Fruit fly (Drosophila melanogaster) whole organism, embryonic: ENCODE results near the gene Scox.

Experiments
- B-H1 ChIP-seq: fragments of 200-800 bp; sonication (Bioruptor generic); IDR thresholded peaks from 3 replicates; pipeline ENCODE4 v1.3.6; 2022; ENCODE audit warnings: missing biosample characterization, missing genetic modification characterization
- C15 ChIP-seq: fragments of 200-800 bp; sonication (Bioruptor generic); IDR thresholded peaks from 3 replicates; pipeline ENCODE4 v1.3.6; 2022; ENCODE audit warnings: missing biosample characterization, missing genetic modification characterization
- CG12219 ChIP-seq: fragments of 200-800 bp; sonication (Bioruptor generic); optimal IDR thresholded peaks from 3 replicates; lab custom pipeline; 2018; ENCODE audit warnings: missing biosample characterization, mild to moderate bottlenecking, missing genetic modification characterization
- CG12659 ChIP-seq: fragments of 200-800 bp; sonication (Bioruptor generic); optimal IDR thresholded peaks from 3 replicates; lab custom pipeline; 2017; ENCODE audit warnings: mild to moderate bottlenecking, missing biosample characterization, missing genetic modification reagents, missing genetic modification characterization
- CG13624 ChIP-seq: fragments of 200-800 bp; sonication (Bioruptor generic); optimal IDR thresholded peaks from 2 replicates; lab custom pipeline; 2016; ENCODE audit warnings: missing biosample characterization, missing genetic modification characterization
- CG13894 ChIP-seq: fragments of 200-800 bp; sonication (Bioruptor generic); optimal IDR thresholded peaks from 3 replicates; lab custom pipeline; 2018; ENCODE audit warnings: missing biosample characterization, mild to moderate bottlenecking, missing genetic modification characterization, moderate library complexity
- CG17829 ChIP-seq: fragments of 200-800 bp; optimal IDR thresholded peaks from 2 replicates; lab custom pipeline; 2019; ENCODE audit warnings: missing biosample characterization, mild to moderate bottlenecking, missing genetic modification characterization, moderate library complexity
- CG32532 ChIP-seq: fragments of 200-800 bp; sonication (Bioruptor generic); IDR thresholded peaks from 2 replicates; pipeline ENCODE4 v1.3.6; 2022; ENCODE audit warnings: missing biosample characterization, missing genetic modification characterization
- CG3281 ChIP-seq: fragments of 200-800 bp; sonication (Bioruptor generic); optimal IDR thresholded peaks from 3 replicates; lab custom pipeline; 2017; ENCODE audit warnings: missing biosample characterization, mild to moderate bottlenecking, missing genetic modification characterization
- CG7271 ChIP-seq: fragments of 200-800 bp; sonication (Bioruptor generic); optimal IDR thresholded peaks from 2 replicates; lab custom pipeline; 2018; ENCODE audit warnings: missing biosample characterization, mild to moderate bottlenecking, missing genetic modification characterization, moderate library complexity
- CG8290 ChIP-seq, 3 experiments: fragments of 200-800 bp; sonication (Bioruptor generic); optimal IDR thresholded peaks; 2 replicates each; lab custom pipeline; 2016 to 2019; ENCODE audit warnings: missing biosample characterization in 3 of 3, missing genetic modification characterization in 3 of 3, mild to moderate bottlenecking in 2 of 3, moderate library complexity in 1 of 3
- CG8765 ChIP-seq: fragments of 200-800 bp; sonication (Bioruptor generic); IDR thresholded peaks from 2 replicates; pipeline ENCODE4 v1.3.6; 2022; ENCODE audit warnings: missing biosample characterization, missing genetic modification characterization
- CG9797 ChIP-seq: fragments of 200-800 bp; sonication (Bioruptor generic); optimal IDR thresholded peaks from 3 replicates; lab custom pipeline; 2018; ENCODE audit warnings: missing biosample characterization, mild to moderate bottlenecking, missing genetic modification characterization
- CHES-1-like ChIP-seq: fragments of 200-800 bp; sonication (Bioruptor generic); optimal IDR thresholded peaks from 2 replicates; lab custom pipeline; 2016; ENCODE audit warnings: missing biosample characterization, missing genetic modification characterization
- CkIIα-i1 ChIP-seq: fragments of 200-800 bp; sonication (Bioruptor generic); IDR thresholded peaks from 2 replicates; pipeline ENCODE4 v1.3.6; 2022; ENCODE audit warnings: missing biosample characterization, missing genetic modification characterization
- Dp ChIP-seq: fragments of 200-800 bp; sonication (Bioruptor generic); optimal IDR thresholded peaks from 2 replicates; lab custom pipeline; 2018; ENCODE audit warnings: missing biosample characterization, mild to moderate bottlenecking, missing genetic modification characterization, moderate library complexity
- Ets97D ChIP-seq: fragments of 200-800 bp; sonication (Bioruptor generic); optimal IDR thresholded peaks from 3 replicates; lab custom pipeline; 2016; ENCODE audit warnings: missing biosample characterization, missing genetic modification characterization
- Fer3 ChIP-seq: fragments of 200-800 bp; sonication (Bioruptor generic); optimal IDR thresholded peaks from 2 replicates; lab custom pipeline; 2018; ENCODE audit warnings: missing biosample characterization, mild to moderate bottlenecking, missing genetic modification characterization, moderate library complexity
- GATAe ChIP-seq: fragments of 200-800 bp; sonication (Bioruptor generic); conservative IDR thresholded peaks from 2 replicates; pipeline ENCODE4 v1.3.6; 2022; ENCODE audit warnings: missing biosample characterization, missing genetic modification characterization
- Hmr ChIP-seq: fragments of 200-800 bp; sonication (Bioruptor generic); optimal IDR thresholded peaks from 3 replicates; lab custom pipeline; 2017; ENCODE audit warnings: mild to moderate bottlenecking, missing biosample characterization, missing genetic modification reagents, missing genetic modification characterization
- Hr39 ChIP-seq: fragments of >200 bp; optimal IDR thresholded peaks from 2 replicates; lab custom pipeline; 2017
- Hr78 ChIP-seq, 2 experiments: fragments of 200-800 bp in 1 of 2; fragments of >200 bp in 1 of 2; sonication (Bioruptor generic) in 1 of 2; optimal IDR thresholded peaks; 2 replicates each; lab custom pipeline; 2017 to 2019; ENCODE audit warnings: missing biosample characterization in 2 of 2, missing genetic modification characterization in 2 of 2, mild to moderate bottlenecking in 1 of 2, moderate library complexity in 1 of 2
- Med ChIP-seq: fragments of 200-800 bp; sonication (Bioruptor generic); peaks from one replicate; lab custom pipeline; 2016; ENCODE audit warnings: missing biosample characterization, missing genetic modification characterization, mild to moderate bottlenecking, inconsistent platforms, moderate library complexity
- Nf-YB ChIP-seq: fragments of 200-800 bp; sonication (Bioruptor generic); optimal IDR thresholded peaks from 3 replicates; lab custom pipeline; 2019; ENCODE audit warnings: missing biosample characterization, mild to moderate bottlenecking, missing genetic modification characterization, moderate library complexity
- Nf-YC ChIP-seq: fragments of 200-800 bp; optimal IDR thresholded peaks from 3 replicates; lab custom pipeline; 2019; ENCODE audit warnings: missing biosample characterization, mild to moderate bottlenecking, missing genetic modification characterization, moderate library complexity
- Pdp1 ChIP-seq, 2 experiments: fragments of 200-800 bp; sonication (Bioruptor generic); optimal IDR thresholded peaks; 3 replicates each; lab custom pipeline; 2016; ENCODE audit warnings: missing biosample characterization in 2 of 2, missing genetic modification characterization in 2 of 2, mild to moderate bottlenecking in 1 of 2, moderate library complexity in 1 of 2
- Ptx1 ChIP-seq: fragments of 200-800 bp; sonication (Bioruptor generic); IDR thresholded peaks from 2 replicates; pipeline ENCODE4 v1.3.6; 2022; ENCODE audit warnings: missing biosample characterization, missing genetic modification characterization
- Rfx ChIP-seq: fragments of 200-800 bp; sonication (Bioruptor generic); IDR thresholded peaks from 2 replicates; pipeline ENCODE4 v1.3.6; 2022; ENCODE audit warnings: missing biosample characterization, missing genetic modification characterization
- Sin3A ChIP-seq: fragments of >200 bp; optimal IDR thresholded peaks from 2 replicates; lab custom pipeline; 2018
- amos ChIP-seq: fragments of 200-800 bp; sonication (Bioruptor generic); IDR thresholded peaks from 2 replicates; pipeline ENCODE4 v1.3.6; 2022; ENCODE audit warnings: missing biosample characterization, missing genetic modification characterization; ENCODE audit not compliant: partially characterized antibody
- cad ChIP-seq: fragments of >200 bp; optimal IDR thresholded peaks from 2 replicates; lab custom pipeline; 2017; ENCODE audit warnings: missing biosample characterization, missing genetic modification characterization
- caup ChIP-seq: fragments of 200-800 bp; sonication (Bioruptor generic); optimal IDR thresholded peaks from 3 replicates; lab custom pipeline; 2017; ENCODE audit warnings: missing biosample characterization, mild to moderate bottlenecking, missing genetic modification characterization, moderate library complexity; ENCODE audit not compliant: severe bottlenecking
- corto ChIP-seq: fragments of 200-800 bp; sonication (Bioruptor generic); optimal IDR thresholded peaks from 2 replicates; lab custom pipeline; 2016; ENCODE audit warnings: missing biosample characterization, mild to moderate bottlenecking, missing genetic modification characterization, moderate library complexity
- dati ChIP-seq: fragments of 200-800 bp; sonication (Bioruptor generic); IDR thresholded peaks from 2 replicates; pipeline ENCODE4 v1.3.6; 2022; ENCODE audit warnings: missing biosample characterization, missing genetic modification characterization
- hbn ChIP-seq: fragments of 200-800 bp; sonication (Bioruptor generic); IDR thresholded peaks from 2 replicates; pipeline ENCODE4 v1.3.6; 2022; ENCODE audit warnings: missing biosample characterization, missing genetic modification characterization; ENCODE audit not compliant: partially characterized antibody
- klu ChIP-seq: fragments of 200-800 bp; sonication (Bioruptor generic); IDR thresholded peaks from 2 replicates; pipeline ENCODE4 v1.3.6; 2022; ENCODE audit warnings: missing biosample characterization, missing genetic modification characterization
- lab ChIP-seq: fragments of 200-800 bp; sonication (Bioruptor generic); optimal IDR thresholded peaks from 3 replicates; lab custom pipeline; 2017; ENCODE audit warnings: missing biosample characterization, missing genetic modification characterization, mild to moderate bottlenecking, moderate library complexity, missing genetic modification reagents
- mld ChIP-seq: fragments of 200-800 bp; sonication (Bioruptor generic); IDR thresholded peaks from 3 replicates; pipeline ENCODE4 v1.3.6; 2022; ENCODE audit warnings: missing biosample characterization, missing genetic modification characterization; ENCODE audit not compliant: partially characterized antibody
- peb ChIP-seq: fragments of 200-800 bp; sonication (Bioruptor generic); IDR thresholded peaks from 2 replicates; pipeline ENCODE4 v1.3.6; 2022; ENCODE audit warnings: missing biosample characterization, missing genetic modification characterization
- sima ChIP-seq: fragments of 200-800 bp; sonication (Bioruptor generic); optimal IDR thresholded peaks from 2 replicates; lab custom pipeline; 2016; ENCODE audit warnings: missing biosample characterization, missing genetic modification characterization
- tin ChIP-seq: fragments of 200-800 bp; sonication (Bioruptor generic); optimal IDR thresholded peaks from 3 replicates; lab custom pipeline; 2016; ENCODE audit warnings: missing biosample characterization, missing genetic modification characterization
- tio ChIP-seq: fragments of 200-800 bp; sonication (Bioruptor generic); optimal IDR thresholded peaks from 2 replicates; lab custom pipeline; 2017; ENCODE audit warnings: missing biosample characterization, missing genetic modification characterization, inconsistent platforms
- tll ChIP-seq, 2 experiments: fragments of 200-800 bp in 1 of 2; fragments of >200 bp in 1 of 2; sonication (Bioruptor generic) in 1 of 2; optimal IDR thresholded peaks; 2 replicates each; lab custom pipeline; 2017 to 2019; ENCODE audit warnings: missing biosample characterization in 2 of 2, missing genetic modification characterization in 2 of 2, mild to moderate bottlenecking in 1 of 2, moderate library complexity in 1 of 2
- trem ChIP-seq: fragments of 200-800 bp; optimal IDR thresholded peaks from 3 replicates; lab custom pipeline; 2019; ENCODE audit warnings: missing biosample characterization, mild to moderate bottlenecking, missing genetic modification characterization, moderate library complexity
- ttk ChIP-seq: fragments of 200-800 bp; sonication (Bioruptor generic); IDR thresholded peaks from 2 replicates; pipeline ENCODE4 v2.1.2; 2022; ENCODE audit warnings: missing biosample characterization, missing genetic modification characterization
- vnd ChIP-seq: fragments of 200-800 bp; sonication (Bioruptor generic); IDR thresholded peaks from 3 replicates; pipeline ENCODE4 v1.3.6; 2022; ENCODE audit warnings: missing biosample characterization, missing genetic modification characterization; ENCODE audit not compliant: partially characterized antibody
- yki ChIP-seq: fragments of >200 bp; optimal IDR thresholded peaks from 3 replicates; lab custom pipeline; 2018

The Scox gene

dm6 chr2L:5010784-5011260 is 42.1 kb upstream of the Scox start, which contains the start of the genes CG31917, Tfb5 and SelT (continued):
- TF ChIP-seq hbn (GFP tag; lab: Robert Waterston, UW) (peak; percentile 65), Fer3 (tag; lab: Kevin White, UChicago) (peak; percentile 18), GATAe (GFP tag; lab: Robert Waterston, UW) (no peak), CG3281 (GFP tag; lab: Kevin White, UChicago) (no peak), CG7271 (no peak), peb (GFP tag; lab: Robert Waterston, UW) (no peak)

DNA sequence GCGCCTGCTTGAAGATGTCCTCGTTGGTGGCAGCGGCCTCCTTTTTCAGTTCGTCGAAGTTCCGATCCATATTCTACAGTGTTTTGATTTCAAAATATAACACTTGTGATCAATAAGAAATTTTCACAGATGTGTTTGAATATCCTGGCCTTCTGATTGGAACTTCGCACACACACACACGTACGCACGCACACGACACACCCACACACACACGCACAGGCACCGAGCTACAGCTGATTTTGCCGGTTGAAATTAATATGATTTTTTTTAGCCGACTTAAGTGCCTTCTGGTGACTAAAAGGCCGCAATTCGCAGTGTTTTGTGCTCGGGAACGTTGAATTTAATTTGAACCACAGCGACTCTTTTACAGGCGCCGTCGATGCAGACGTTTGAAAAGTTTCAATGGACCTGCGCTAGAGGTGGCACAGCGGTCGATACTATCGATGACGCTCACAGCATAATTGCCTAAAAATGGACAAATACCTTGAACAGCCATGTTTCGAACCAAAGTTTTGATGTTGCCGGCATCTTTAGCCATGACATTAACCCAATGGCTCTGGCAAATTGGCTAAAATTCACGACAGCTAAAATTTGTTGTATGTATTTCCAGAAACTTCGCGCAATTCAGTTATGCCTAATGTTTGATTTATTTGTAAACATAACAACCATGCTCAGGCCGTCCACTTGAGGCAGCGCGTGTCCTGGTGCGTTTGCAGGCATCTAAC is 40.7 kb upstream of the Scox start, which contains the start of gene Rtnl1:
Gene Rtnl1, minus strand, starts transcription at position 415 of the 725 bp plus-strand sequence.
- TF ChIP-seq CG12659 (GFP tag; lab: Kevin White, UChicago): peak; percentile 88
- no peak for TF ChIP-seq Ptx1 (GFP tag; lab: Robert Waterston, UW)
- TF ChIP-seq tll (GFP tag; optimal IDR thresholded peaks at IDR 0.05; lab: Kevin White, UChicago): no peak
- peak; percentile 95 for TF ChIP-seq Sin3A
- TF ChIP-seq Nf-YB (GFP tag; lab: Kevin White, UChicago): peak; percentile 21
- no peak for TF ChIP-seq B-H1
- peak; percentile 50; the same call in 1 of the 2 replicates for TF ChIP-seq Rfx (GFP tag; lab: Robert Waterston, UW)
- peak; percentile 78 for TF ChIP-seq CHES-1-like (GFP tag; lab: Kevin White, UChicago)
- TF ChIP-seq CG17829 (tag; lab: Kevin White, UChicago): peak; percentile 68
- peak; percentile 81 for TF ChIP-seq trem (tag; lab: Kevin White, UChicago)
- TF ChIP-seq CG8765 (GFP tag; lab: Robert Waterston, UW): no peak; the same call in 1 of the 2 replicates
- TF ChIP-seq ttk (GFP tag; lab: Robert Waterston, UW): no peak
- TF ChIP-seq tin (GFP tag; lab: Kevin White, UChicago): no peak
- TF ChIP-seq lab (GFP tag; lab: Kevin White, UChicago): no peak
- TF ChIP-seq CG12219 (GFP tag; lab: Kevin White, UChicago): no peak
- no peak for TF ChIP-seq yki (lab: Kevin White, UChicago)
- peak in 1 of 2 experiments; percentile 62 for TF ChIP-seq Pdp1 (GFP tag; optimal IDR thresholded peaks at IDR 0.05; lab: Kevin White, UChicago)
- peak; percentile 91 for TF ChIP-seq Med (GFP tag; lab: Kevin White, UChicago)
- peak; percentile 88 for TF ChIP-seq Dp
- no peak for TF ChIP-seq dati (GFP tag; lab: Robert Waterston, UW)
- no peak for TF ChIP-seq sima (GFP tag; lab: Kevin White, UChicago)
- TF ChIP-seq Hr39 (lab: Kevin White, UChicago): no peak
- TF ChIP-seq CG9797 (GFP tag; lab: Kevin White, UChicago): peak; percentile 80
- no peak for TF ChIP-seq tio (GFP tag; lab: Kevin White, UChicago)
- peak; percentile 73 for TF ChIP-seq Hmr (GFP tag; lab: Kevin White, UChicago)
- TF ChIP-seq corto (GFP tag; lab: Kevin White, UChicago): no peak
- TF ChIP-seq vnd (GFP tag; lab: Robert Waterston, UW): peak; percentile 80
- TF ChIP-seq CG13894 (tag; lab: Kevin White, UChicago): peak; percentile 47
- no peak for TF ChIP-seq klu (GFP tag; lab: Robert Waterston, UW)
- TF ChIP-seq CG32532 (GFP tag; lab: Robert Waterston, UW): peak; percentile 47; the same call in 1 of the 2 replicates
- TF ChIP-seq caup (GFP tag; lab: Kevin White, UChicago): peak; percentile 8
- peak; percentile 86 for TF ChIP-seq Ets97D (GFP tag; lab: Kevin White, UChicago)
- peak; percentile 51 for TF ChIP-seq CG8290 (GFP tag; optimal IDR thresholded peaks at IDR 0.05; lab: Kevin White, UChicago)
- TF ChIP-seq CG8290 (tag; optimal IDR thresholded peaks at IDR 0.05; lab: Kevin White, UChicago): peak in 1 of 2 experiments; percentile 88
- TF ChIP-seq mld (GFP tag; lab: Robert Waterston, UW): peak; percentile 84; the same call in 2 of the 3 replicates
- TF ChIP-seq CkIIα-i1 (GFP tag; lab: Robert Waterston, UW): no peak
- peak; percentile 96 for TF ChIP-seq amos (GFP tag; lab: Robert Waterston, UW)
- TF ChIP-seq C15 (GFP tag; lab: Robert Waterston, UW): no peak
- TF ChIP-seq CG13624 (GFP tag; lab: Kevin White, UChicago): peak; percentile 71
- TF ChIP-seq cad (GFP tag; lab: Kevin White, UChicago): no peak
- TF ChIP-seq Nf-YC (tag; lab: Kevin White, UChicago): peak; percentile 65
- no peak for TF ChIP-seq Hr78 (GFP tag; optimal IDR thresholded peaks at IDR 0.05; lab: Kevin White, UChicago)
